Worm (Caenorhabditis elegans) whole organism, L1 larva: ENCODE results near the gene lin-25.
A peak's percentile ranks its signal among the peaks of the same experiment; 100 is the strongest.

Experiments
- F16B12.6 ChIP-seq: fragments of 150-350 bp; optimal IDR thresholded peaks from 2 replicates; lab custom pipeline; 2014; ENCODE audit warnings: missing biosample characterization, missing genetic modification characterization
- efl-3 ChIP-seq: fragments of 200-800 bp; sonication (Bioruptor generic); optimal IDR thresholded peaks from 2 replicates; lab custom pipeline; 2018; ENCODE audit warnings: mild to moderate bottlenecking, missing genetic modification characterization, missing compliant biosample characterization
- egl-13 ChIP-seq: sonication (generic microtip); optimal IDR thresholded peaks from 2 replicates; lab custom pipeline; 2016; ENCODE audit warnings: missing genotype, missing genetic modification reagents, missing genetic modification characterization, missing compliant biosample characterization
- lin-15B ChIP-seq: fragments of 150-350 bp; sonication (generic microtip); optimal IDR thresholded peaks from 3 replicates; lab custom pipeline; 2014; ENCODE audit warnings: missing biosample characterization, missing genetic modification characterization
- lin-39 ChIP-seq: fragments of 150-350 bp; optimal IDR thresholded peaks from 2 replicates; lab custom pipeline; 2014; ENCODE audit warnings: missing biosample characterization, missing genetic modification reagents, missing genetic modification characterization
- nhr-237 ChIP-seq: fragments of 150-350 bp; optimal IDR thresholded peaks from 2 replicates; lab custom pipeline; 2014; ENCODE audit warnings: missing biosample characterization, missing genetic modification characterization
- nhr-76 ChIP-seq: sonication (generic microtip); optimal IDR thresholded peaks from 2 replicates; lab custom pipeline; 2017; ENCODE audit warnings: missing biosample characterization, missing genetic modification characterization
- pag-3 ChIP-seq: sonication (generic microtip); optimal IDR thresholded peaks from 2 replicates; lab custom pipeline; 2017; ENCODE audit warnings: missing genetic modification characterization, mild to moderate bottlenecking, missing compliant biosample characterization, antibody characterized with exemption, borderline replicate concordance; ENCODE audit not compliant: insufficient read depth
- pqm-1 ChIP-seq: sonication (generic microtip); optimal IDR thresholded peaks from 3 replicates; lab custom pipeline; 2017; ENCODE audit warnings: missing biosample characterization, missing genetic modification characterization
- skn-1 ChIP-seq: fragments of 150-350 bp; optimal IDR thresholded peaks from 2 replicates; lab custom pipeline; 2014; ENCODE audit warnings: missing biosample characterization, missing genetic modification characterization
- sptf-1 ChIP-seq: fragments of 150-350 bp; optimal IDR thresholded peaks from 2 replicates; lab custom pipeline; 2014; ENCODE audit warnings: missing biosample characterization, missing genetic modification characterization
- unc-62 ChIP-seq: fragments of 150-350 bp; optimal IDR thresholded peaks from 2 replicates; lab custom pipeline; 2014; ENCODE audit warnings: missing biosample characterization, missing genetic modification reagents, missing genetic modification characterization
- ztf-11 ChIP-seq, 2 experiments: sonication (generic microtip); optimal IDR thresholded peaks; 2 replicates each; lab custom pipeline; 2016 to 2017; ENCODE audit warnings: missing genetic modification characterization in 2 of 2, missing biosample characterization in 1 of 2, missing compliant biosample characterization in 1 of 2

ce11 chrV:12649636-12650035 lies at the start of gene lin-25:
- TF ChIP-seq lin-39 (tag; lab: Kevin White, UChicago) (no peak), nhr-237 (tag; lab: Kevin White, UChicago) (no peak), nhr-76 (tag; lab: Kevin White, UChicago) (no peak), F16B12.6 (tag; lab: Kevin White, UChicago) (no peak), sptf-1 (tag; lab: Kevin White, UChicago) (no peak), ztf-11 (tag; optimal IDR thresholded peaks at IDR 0.05; lab: Kevin White, UChicago) (no peak), egl-13 (no peak), unc-62 (GFP tag; lab: Kevin White, UChicago) (no peak), skn-1 (no peak), efl-3 (GFP tag; lab: Kevin White, UChicago) (no peak), lin-15B (tag; lab: Kevin White, UChicago) (peak; percentile 17), pqm-1 (tag; lab: Kevin White, UChicago) (no peak), pag-3 (no peak)
